Worm (Caenorhabditis elegans) whole organism, L3 larva: Measurements from ENCODE around the gene srh-136.

ENCODE experiments used
- aly-2 ChIP-seq: fragments of 150-350 bp; optimal IDR thresholded peaks from 2 replicates; lab custom pipeline; 2014; ENCODE audit warnings: missing biosample characterization, missing genetic modification characterization
- ama-1 ChIP-seq: fragments of 150-350 bp; optimal IDR thresholded peaks from 2 replicates; lab custom pipeline; 2018
- ceh-16 ChIP-seq: sonication (generic microtip); optimal IDR thresholded peaks from 2 replicates; lab custom pipeline; 2017; ENCODE audit warnings: missing biosample characterization, missing genetic modification characterization
- ceh-82 ChIP-seq: fragments of 150-350 bp; optimal IDR thresholded peaks from 2 replicates; lab custom pipeline; 2014; ENCODE audit warnings: missing biosample characterization, missing genetic modification characterization
- egl-5 ChIP-seq: fragments of 150-350 bp; optimal IDR thresholded peaks from 2 replicates; lab custom pipeline; 2017; ENCODE audit warnings: missing biosample characterization, missing genetic modification reagents, missing genetic modification characterization, inconsistent platforms
- elt-1 ChIP-seq: fragments of 150-350 bp; optimal IDR thresholded peaks from 2 replicates; lab custom pipeline; 2014; ENCODE audit warnings: missing biosample characterization, missing genetic modification characterization
- elt-3 ChIP-seq, 3 experiments: fragments of 150-350 bp in 1 of 3; sonication (generic microtip) in 2 of 3; optimal IDR thresholded peaks; 2 replicates in 2 of 3; 4 replicates in 1 of 3; lab custom pipeline; 2014 to 2017; ENCODE audit warnings: missing biosample characterization in 3 of 3, missing genetic modification characterization in 3 of 3
- eor-1 ChIP-seq, 2 experiments: fragments of 150-350 bp; optimal IDR thresholded peaks; 2 replicates each; lab custom pipeline; 2014 to 2018; ENCODE audit warnings: missing biosample characterization in 2 of 2, missing genetic modification characterization in 2 of 2
- fkh-10 ChIP-seq: sonication (generic microtip); optimal IDR thresholded peaks from 2 replicates; lab custom pipeline; 2017; ENCODE audit warnings: missing biosample characterization, missing genetic modification reagents, missing genetic modification characterization
- hmg-11 ChIP-seq: sonication (generic microtip); optimal IDR thresholded peaks from 2 replicates; lab custom pipeline; 2016; ENCODE audit warnings: missing genetic modification characterization, missing compliant biosample characterization
- jun-1 ChIP-seq: fragments of 150-350 bp; optimal IDR thresholded peaks from 2 replicates; lab custom pipeline; 2014; ENCODE audit warnings: missing biosample characterization, missing genetic modification reagents, missing genetic modification characterization
- lin-15B ChIP-seq: fragments of 150-350 bp; optimal IDR thresholded peaks from 2 replicates; lab custom pipeline; 2014; ENCODE audit warnings: missing biosample characterization, missing genetic modification characterization
- lin-39 ChIP-seq: fragments of 150-350 bp; optimal IDR thresholded peaks from 2 replicates; lab custom pipeline; 2018; ENCODE audit warnings: missing biosample characterization, missing genetic modification reagents, missing genetic modification characterization
- lsy-12 ChIP-seq: sonication (generic microtip); optimal IDR thresholded peaks from 2 replicates; lab custom pipeline; 2016; ENCODE audit warnings: mild to moderate bottlenecking, missing genetic modification characterization, missing compliant biosample characterization
- nfya-1 ChIP-seq: sonication (generic microtip); optimal IDR thresholded peaks from 2 replicates; lab custom pipeline; 2017; ENCODE audit warnings: missing genetic modification characterization, mild to moderate bottlenecking, missing compliant biosample characterization, antibody characterized with exemption, moderate library complexity; ENCODE audit not compliant: insufficient read depth
- nhr-11 ChIP-seq: fragments of 150-350 bp; optimal IDR thresholded peaks from 2 replicates; lab custom pipeline; 2014; ENCODE audit warnings: missing biosample characterization, missing genetic modification characterization
- nhr-23 ChIP-seq: fragments of 150-350 bp; optimal IDR thresholded peaks from 2 replicates; lab custom pipeline; 2014; ENCODE audit warnings: missing biosample characterization, missing genetic modification reagents, missing genetic modification characterization
- nhr-237 ChIP-seq: fragments of 150-350 bp; optimal IDR thresholded peaks from 2 replicates; lab custom pipeline; 2014; ENCODE audit warnings: missing biosample characterization, missing genetic modification characterization
- nhr-25 ChIP-seq: sonication (generic microtip); optimal IDR thresholded peaks from 2 replicates; lab custom pipeline; 2017; ENCODE audit warnings: missing biosample characterization, missing genetic modification characterization
- nhr-28 ChIP-seq: fragments of 150-350 bp; optimal IDR thresholded peaks from 2 replicates; lab custom pipeline; 2014; ENCODE audit warnings: missing biosample characterization, missing genetic modification characterization
- nhr-43 ChIP-seq: sonication (generic microtip); optimal IDR thresholded peaks from 2 replicates; lab custom pipeline; 2016; ENCODE audit warnings: mild to moderate bottlenecking, missing genetic modification characterization, missing compliant biosample characterization; ENCODE audit not compliant: poor library complexity, severe bottlenecking
- nhr-67 ChIP-seq: fragments of 150-350 bp; optimal IDR thresholded peaks from 2 replicates; lab custom pipeline; 2014; ENCODE audit warnings: missing biosample characterization, missing genetic modification characterization
- nhr-76 ChIP-seq: fragments of 150-350 bp; sonication (generic microtip); optimal IDR thresholded peaks from 5 replicates; lab custom pipeline; 2014; ENCODE audit warnings: missing biosample characterization, missing genetic modification characterization
- pha-4 ChIP-seq: fragments of 150-350 bp; optimal IDR thresholded peaks from 2 replicates; lab custom pipeline; 2014; ENCODE audit warnings: missing biosample characterization, missing genetic modification reagents, missing genetic modification characterization
- pqm-1 ChIP-seq: fragments of 150-350 bp; optimal IDR thresholded peaks from 2 replicates; lab custom pipeline; 2017; ENCODE audit warnings: missing biosample characterization, missing genetic modification characterization, inconsistent platforms
- skn-1 ChIP-seq: fragments of 150-350 bp; optimal IDR thresholded peaks from 2 replicates; lab custom pipeline; 2014; ENCODE audit warnings: missing biosample characterization, missing genetic modification characterization
- snpc-4 ChIP-seq: fragments of 150-350 bp; optimal IDR thresholded peaks from 2 replicates; lab custom pipeline; 2014; ENCODE audit warnings: missing biosample characterization, missing genetic modification characterization
- tbx-2 ChIP-seq: sonication (generic microtip); optimal IDR thresholded peaks from 2 replicates; lab custom pipeline; 2016; ENCODE audit warnings: mild to moderate bottlenecking, missing genetic modification characterization, missing compliant biosample characterization
- unc-39 ChIP-seq: sonication (generic microtip); optimal IDR thresholded peaks from 4 replicates; lab custom pipeline; 2017; ENCODE audit warnings: missing biosample characterization, missing genetic modification characterization
- unc-62 ChIP-seq: fragments of 150-350 bp; sonication (generic microtip); optimal IDR thresholded peaks from 4 replicates; lab custom pipeline; 2014; ENCODE audit warnings: missing biosample characterization, missing genetic modification reagents, missing genetic modification characterization
- ztf-11 ChIP-seq: fragments of 150-350 bp; optimal IDR thresholded peaks from 2 replicates; lab custom pipeline; 2014; ENCODE audit warnings: missing biosample characterization, missing genetic modification characterization

srh-136 gene

DNA sequence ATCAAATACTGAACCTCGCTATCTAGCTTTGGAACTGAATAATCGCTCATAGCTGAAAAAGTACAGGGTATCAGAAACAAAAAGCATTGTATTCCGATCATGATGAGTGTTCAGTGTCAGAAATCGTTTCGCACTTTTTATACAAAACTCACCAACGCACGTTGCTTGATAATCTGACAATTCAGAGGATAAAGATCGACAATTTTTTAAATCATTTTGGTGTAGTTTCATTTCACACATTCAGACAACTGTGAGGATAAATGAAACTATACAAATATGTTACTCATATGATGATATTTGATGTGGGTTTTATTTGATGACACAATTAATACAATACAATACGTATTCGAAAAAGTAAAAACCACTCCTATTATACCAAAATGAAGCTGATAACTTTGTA, 14.4 kb downstream of the srh-136 start, which contains the start of gene F57E7.2:
F57E7.2 (minus strand) TSS at position 101 of the 400 bp plus-strand sequence.
- TF ChIP-seq aly-2 (tag; lab: Kevin White, UChicago) (no peak), nhr-25 (tag; lab: Kevin White, UChicago) (no peak), skn-1 (tag; lab: Kevin White, UChicago) (no peak), ztf-11 (no peak), eor-1 (tag; optimal IDR thresholded peaks at IDR 0.05; lab: Kevin White, UChicago) (no peak), nhr-67 (tag; lab: Kevin White, UChicago) (no peak), elt-3 (tag; optimal IDR thresholded peaks at IDR 0.05; lab: Kevin White, UChicago) (no peak), unc-62 (no peak), ama-1 (lab: Kevin White, UChicago) (no peak), lin-39 (tag; lab: Kevin White, UChicago) (no peak), elt-1 (no peak), pqm-1 (no peak)

DNA sequence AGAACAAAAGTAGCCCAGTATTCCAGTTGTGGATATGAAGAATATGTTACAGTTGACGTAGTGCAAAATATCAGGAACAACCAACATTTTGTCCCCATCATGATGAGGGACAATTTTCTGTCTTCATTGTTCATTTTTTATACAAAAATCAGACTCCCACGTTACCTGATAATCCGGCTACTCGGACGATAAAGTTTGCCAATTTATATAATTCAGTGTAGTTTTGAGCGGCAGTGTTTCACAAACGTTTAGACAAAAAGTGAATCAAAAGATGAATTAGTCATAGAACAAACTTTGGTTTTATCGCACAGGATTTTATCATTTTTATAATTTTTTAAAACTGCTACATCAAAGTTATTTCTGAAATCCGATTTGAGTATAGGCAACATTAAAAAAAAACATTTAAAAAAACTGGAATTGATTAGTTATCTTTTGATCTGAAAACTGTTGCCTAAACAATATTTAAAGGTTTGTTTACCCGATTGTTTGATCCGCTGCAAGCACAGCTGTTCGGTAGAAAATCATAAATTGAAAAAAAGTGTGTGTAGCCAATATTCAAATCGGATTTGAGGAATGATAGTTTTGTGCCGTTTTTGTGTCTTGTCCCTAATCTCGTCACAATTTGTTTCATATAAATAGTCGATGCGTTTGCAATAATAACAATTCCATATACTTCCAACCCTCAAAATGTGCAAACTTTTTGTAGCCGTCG, 16.3 kb downstream of the srh-136 start, which contains the start of the genes F57E7.4 and spig-6:
F57E7.4 (minus strand) TSS at position 101 of the 712 bp plus-strand sequence.
spig-6 (plus strand) TSS at position 662 of the 712 bp plus-strand sequence.
- TF ChIP-seq nhr-23 (tag; lab: Kevin White, UChicago) (no peak), fkh-10 (no peak), nhr-237 (tag; lab: Kevin White, UChicago) (no peak), egl-5 (no peak), nhr-25 (tag; lab: Kevin White, UChicago) (no peak), tbx-2 (tag; lab: Kevin White, UChicago) (no peak)

DNA sequence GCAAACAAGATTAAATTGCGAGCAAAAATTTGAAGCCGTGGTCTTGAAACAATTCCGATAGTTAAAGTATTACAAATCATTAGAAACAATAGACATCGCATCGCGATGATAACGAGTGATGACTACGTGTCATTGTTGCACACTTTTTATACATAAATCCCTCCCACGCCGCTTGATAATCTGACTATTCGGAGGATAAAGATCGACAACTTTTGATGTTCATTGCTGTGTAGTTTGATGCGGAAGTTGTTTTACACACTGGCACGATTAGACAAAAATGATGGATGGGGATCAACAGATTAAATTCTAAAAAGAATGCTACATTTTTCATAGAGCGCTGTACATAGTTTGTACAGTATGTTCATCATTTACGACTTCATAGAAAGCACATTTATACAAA, 18.1 kb downstream of the srh-136 start, which contains the start of gene T08G3.11:
T08G3.11 (minus strand) TSS at position 101 of the 400 bp plus-strand sequence.
- no peak for TF ChIP-seq nhr-11 (tag; lab: Kevin White, UChicago)
- TF ChIP-seq nhr-237 (tag; lab: Kevin White, UChicago): no peak
- TF ChIP-seq hmg-11: no peak
- TF ChIP-seq nhr-67 (tag; lab: Kevin White, UChicago): no peak
- no peak for TF ChIP-seq nfya-1
- TF ChIP-seq unc-62: no peak
- TF ChIP-seq egl-5: no peak
- TF ChIP-seq lin-15B: no peak
- TF ChIP-seq aly-2 (tag; lab: Kevin White, UChicago): no peak
- no peak for TF ChIP-seq pha-4 (tag; lab: Kevin White, UChicago)
- TF ChIP-seq lsy-12: no peak
- TF ChIP-seq lin-39 (tag; lab: Kevin White, UChicago): no peak
- TF ChIP-seq unc-39: no peak
- TF ChIP-seq jun-1 (tag; lab: Kevin White, UChicago): no peak
- no peak for TF ChIP-seq ama-1 (lab: Kevin White, UChicago)
- TF ChIP-seq ceh-16: no peak
- no peak for TF ChIP-seq nhr-43 (tag; lab: Kevin White, UChicago)
- no peak for TF ChIP-seq snpc-4 (tag; lab: Kevin White, UChicago)
- TF ChIP-seq skn-1 (tag; lab: Kevin White, UChicago): no peak

- TF ChIP-seq aly-2 (tag; lab: Kevin White, UChicago) (no peak), ceh-82 (tag; lab: Kevin White, UChicago) (no peak)
Observed at ce11 chrV:16471995-16472563, 25.3 kb downstream of the srh-136 start, which contains the start of gene srw-35. Gene srw-35 (plus strand): TSS chrV:16472513.

- TF ChIP-seq nhr-76 (tag; lab: Kevin White, UChicago): no peak
- TF ChIP-seq, all 47 proteins: peak for 0
Observed at ce11 chrV:16470916-16471315, 26.5 kb downstream of the srh-136 start, which contains the start of gene srh-138. Gene srh-138 (minus strand): TSS chrV:16471016.

ce11 chrV:16467840-16468239, 29.6 kb downstream of the srh-136 start, which contains the start of gene sru-44:
Gene sru-44 (minus strand): TSS chrV:16467940.
- TF ChIP-seq nhr-43 (tag; lab: Kevin White, UChicago) (no peak), ceh-82 (tag; lab: Kevin White, UChicago) (no peak), nhr-28 (tag; lab: Kevin White, UChicago) (no peak), tbx-2 (tag; lab: Kevin White, UChicago) (no peak), fkh-10 (no peak)
